Worm (Caenorhabditis elegans) whole organism, young adult: ENCODE measurements around the gene C15C8.5.

Experiments
- D2030.7 ChIP-seq: fragments of 200-800 bp; sonication (Bioruptor generic); IDR thresholded peaks from 2 replicates; pipeline ENCODE4 v1.3.6; 2022; ENCODE audit warnings: missing genetic modification reagents, missing genetic modification characterization, missing compliant biosample characterization
- F10E7.11 ChIP-seq: sonication (generic microtip); optimal IDR thresholded peaks from 2 replicates; lab custom pipeline; 2017; ENCODE audit warnings: mild to moderate bottlenecking, missing genetic modification characterization, moderate library complexity, missing compliant biosample characterization
- F33H1.4 ChIP-seq: fragments of 200-800 bp; sonication (Bioruptor generic); IDR thresholded peaks from 2 replicates; pipeline ENCODE4 v1.3.6; 2022; ENCODE audit warnings: missing genetic modification reagents, missing genetic modification characterization, missing compliant biosample characterization
- F49E8.2 ChIP-seq: sonication (generic microtip); optimal IDR thresholded peaks from 3 replicates; lab custom pipeline; 2017; ENCODE audit warnings: missing genetic modification characterization, mild to moderate bottlenecking, missing compliant biosample characterization, antibody characterized with exemption, moderate library complexity; ENCODE audit not compliant: insufficient read depth
- F57C9.4 ChIP-seq: sonication (generic microtip); optimal IDR thresholded peaks from 2 replicates; lab custom pipeline; 2017; ENCODE audit warnings: mild to moderate bottlenecking, missing genetic modification characterization, missing compliant biosample characterization
- Y56A3A.18 ChIP-seq: fragments of 200-800 bp; sonication (Bioruptor generic); IDR thresholded peaks from 2 replicates; pipeline ENCODE4 v1.3.6; 2022; ENCODE audit warnings: missing genetic modification reagents, missing genetic modification characterization, missing compliant biosample characterization
- bed-2 ChIP-seq: fragments of 200-800 bp; sonication (Bioruptor generic); IDR thresholded peaks from 2 replicates; pipeline ENCODE4 v1.3.6; 2022; ENCODE audit warnings: missing genetic modification reagents, missing genetic modification characterization, missing compliant biosample characterization
- ceh-40 ChIP-seq: fragments of 200-800 bp; sonication (Bioruptor generic); IDR thresholded peaks from 2 replicates; pipeline ENCODE4 v1.3.6; 2022; ENCODE audit warnings: missing genetic modification characterization, missing compliant biosample characterization
- him-1 ChIP-seq: sonication (generic microtip); optimal IDR thresholded peaks from 2 replicates; lab custom pipeline; 2016; ENCODE audit warnings: missing genotype, missing genetic modification reagents, missing genetic modification characterization, missing compliant biosample characterization
- lag-1 ChIP-seq: fragments of 200-800 bp; sonication (Bioruptor generic); IDR thresholded peaks from 2 replicates; pipeline ENCODE4 v1.3.6; 2022; ENCODE audit warnings: missing genetic modification reagents, missing genetic modification characterization, missing compliant biosample characterization
- pha-4 ChIP-seq: fragments of 150-350 bp; sonication (generic microtip); optimal IDR thresholded peaks from 2 replicates; lab custom pipeline; 2014; ENCODE audit warnings: missing biosample characterization, missing genetic modification reagents, missing genetic modification characterization
- snpc-4 ChIP-seq, 5 experiments: fragments of 150-350 bp in 1 of 5; sonication (generic microtip) in 4 of 5; optimal IDR thresholded peaks; 2 replicates each; lab custom pipeline; 2014 to 2018; ENCODE audit warnings: missing genetic modification characterization in 5 of 5, missing biosample characterization in 3 of 5, antibody characterized with exemption in 2 of 5, mild to moderate bottlenecking in 2 of 5, missing compliant biosample characterization in 2 of 5, missing genotype in 2 of 5, moderate library complexity in 2 of 5, missing genetic modification reagents in 1 of 5
- xnd-1 ChIP-seq: sonication (generic microtip); optimal IDR thresholded peaks from 2 replicates; lab custom pipeline; 2016; ENCODE audit warnings: missing genotype, missing genetic modification reagents, missing genetic modification characterization, missing compliant biosample characterization
- ztf-26 ChIP-seq: sonication (generic microtip); optimal IDR thresholded peaks from 2 replicates; lab custom pipeline; 2017; ENCODE audit warnings: missing genetic modification characterization, missing compliant biosample characterization

- TF ChIP-seq F57C9.4 (tag; lab: Kevin White, UChicago) (no peak), bed-2 (no peak), lag-1 (GFP tag; lab: Robert Waterston, UW) (no peak), D2030.7 (GFP tag; lab: Robert Waterston, UW) (no peak), pha-4 (tag; lab: Kevin White, UChicago) (no peak), F33H1.4 (no peak), Y56A3A.18 (GFP tag; lab: Robert Waterston, UW) (no peak), him-1 (tag; lab: Kevin White, UChicago) (no peak), F10E7.11 (no peak), xnd-1 (tag; lab: Kevin White, UChicago) (no peak), snpc-4 (GFP tag; optimal IDR thresholded peaks at IDR 0.05; lab: Kevin White, UChicago) (no peak), snpc-4 (tag; optimal IDR thresholded peaks at IDR 0.05; lab: Kevin White, UChicago) (no peak), ceh-40 (no peak), F49E8.2 (tag; lab: Kevin White, UChicago) (no peak), ztf-26 (tag; lab: Kevin White, UChicago) (no peak)
Measured at ce11 chrV:12708305-12708704, 39.5 kb upstream of the C15C8.5 start, which contains the start of gene R11D1.2.
